Worm (Caenorhabditis elegans): ENCODE measurements around the gene unc-115.

The unc-115 gene

DNA sequence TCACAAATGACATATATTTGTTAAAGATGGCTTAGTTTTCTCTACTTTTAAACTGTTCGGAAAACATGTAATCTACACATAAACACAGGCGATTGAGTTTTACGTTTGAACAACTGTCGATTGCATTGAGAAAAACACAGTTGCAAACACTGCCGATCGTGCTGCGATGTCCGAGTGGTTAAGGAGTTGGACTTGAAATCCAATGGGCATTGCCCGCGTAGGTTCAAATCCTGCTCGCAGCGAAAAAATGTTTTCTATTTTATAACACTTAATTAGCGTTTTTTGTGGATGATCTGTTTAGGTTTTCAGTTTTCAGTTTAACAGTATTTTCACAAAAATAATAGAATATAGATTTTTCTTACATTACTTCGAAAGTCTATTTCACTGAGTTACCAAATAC lies 22.4 kb upstream of the unc-115 start:
- TF ChIP-seq mab-5 (tag; optimal IDR thresholded peaks at IDR 0.05) (no peak), ceh-83 (GFP tag; optimal IDR thresholded peaks at IDR 0.05) (peak; percentile 22)

DNA sequence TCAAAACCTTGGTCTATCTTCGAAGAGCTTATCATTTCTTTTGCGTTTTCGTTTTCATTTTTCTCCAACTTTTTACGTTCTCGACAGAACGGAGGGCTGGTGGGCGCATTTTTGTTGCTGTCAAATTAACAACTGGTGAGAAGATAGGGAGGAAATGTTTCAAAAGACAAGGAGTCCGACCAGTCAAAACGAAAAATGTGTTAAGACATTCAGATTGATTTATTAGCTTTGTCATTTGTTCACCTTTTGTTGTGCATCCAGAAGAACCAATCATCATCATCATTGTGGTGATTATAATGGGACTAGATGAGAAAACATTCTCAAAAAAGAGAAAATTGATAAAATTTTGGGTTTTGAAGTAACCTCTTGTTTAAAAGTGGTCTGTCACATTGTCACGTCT lies 16.5 kb upstream of the unc-115 start:
- TF ChIP-seq unc-62 (GFP tag; optimal IDR thresholded peaks at IDR 0.05), result peak; percentile 70
- TF ChIP-seq lsy-2 (tag; optimal IDR thresholded peaks at IDR 0.05), result no peak
- TF ChIP-seq ceh-43 (GFP tag; optimal IDR thresholded peaks at IDR 0.05), result no peak
- TF ChIP-seq mab-5 (tag; optimal IDR thresholded peaks at IDR 0.05), result no peak
- TF ChIP-seq hlh-1 (tag; optimal IDR thresholded peaks at IDR 0.05), result peak; percentile 23
- no peak for TF ChIP-seq tbx-8 (GFP tag; optimal IDR thresholded peaks at IDR 0.05)
- TF ChIP-seq ces-1 (GFP tag; optimal IDR thresholded peaks at IDR 0.05), result no peak
- no peak for TF ChIP-seq ceh-83 (GFP tag; optimal IDR thresholded peaks at IDR 0.05)
- TF ChIP-seq sptf-1 (tag; optimal IDR thresholded peaks at IDR 0.05), result no peak
- no peak for TF ChIP-seq lin-32 (GFP tag; optimal IDR thresholded peaks at IDR 0.05)
- no peak for TF ChIP-seq snpc-4 (tag; optimal IDR thresholded peaks at IDR 0.05)

DNA sequence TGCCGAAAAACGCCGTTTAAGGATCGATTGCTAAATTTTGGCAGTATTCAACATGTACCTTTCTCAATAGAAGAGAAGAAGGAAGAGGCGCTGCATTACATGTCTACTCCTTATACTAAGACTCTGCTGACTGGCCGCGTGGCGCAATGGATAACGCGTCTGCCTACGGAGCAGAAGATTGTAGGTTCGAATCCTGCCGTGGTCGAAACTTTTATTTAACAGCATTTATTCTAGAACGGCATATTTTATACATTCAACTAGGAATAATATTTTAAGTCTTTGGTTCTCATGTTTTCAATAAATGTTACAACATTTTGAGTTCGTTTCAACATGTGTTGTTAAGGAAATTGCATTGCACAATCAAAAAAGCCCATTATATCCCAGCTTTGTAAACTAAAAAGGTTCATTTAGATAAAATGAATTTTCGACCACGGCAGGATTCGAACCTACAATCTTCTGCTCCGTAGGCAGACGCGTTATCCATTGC lies 14.1 kb upstream of the unc-115 start:
- TF ChIP-seq lin-32 (GFP tag; optimal IDR thresholded peaks at IDR 0.05) (peak; percentile 60), unc-120 (tag; optimal IDR thresholded peaks at IDR 0.05; ENCODE audit: poor library complexity, severe bottlenecking) (peak; percentile 64), bed-3 (GFP tag; optimal IDR thresholded peaks at IDR 0.05) (peak; percentile 65), M03D4.4 (tag; optimal IDR thresholded peaks at IDR 0.05) (peak; percentile 84), mls-2 (tag; optimal IDR thresholded peaks at IDR 0.05) (peak; percentile 81), flh-1 (GFP tag; optimal IDR thresholded peaks at IDR 0.05) (peak; percentile 21), pha-4 (tag; optimal IDR thresholded peaks at IDR 0.05) (peak; percentile 53), tbx-8 (GFP tag; optimal IDR thresholded peaks at IDR 0.05) (peak; percentile 49), ceh-43 (GFP tag; optimal IDR thresholded peaks at IDR 0.05) (peak; percentile 29), cnd-1 (tag; optimal IDR thresholded peaks at IDR 0.05) (peak; percentile 81), ces-1 (GFP tag; optimal IDR thresholded peaks at IDR 0.05) (peak; percentile 23), sem-2 (GFP tag; optimal IDR thresholded peaks at IDR 0.05) (peak; percentile 70), ceh-83 (GFP tag; optimal IDR thresholded peaks at IDR 0.05) (peak; percentile 88), drap-1 (GFP tag; optimal IDR thresholded peaks at IDR 0.05) (peak; percentile 86), sptf-1 (tag; optimal IDR thresholded peaks at IDR 0.05) (peak; percentile 82), mep-1 (tag; optimal IDR thresholded peaks at IDR 0.05) (peak; percentile 28), ham-2 (GFP tag; optimal IDR thresholded peaks at IDR 0.05) (peak; percentile 59), unc-62 (GFP tag; optimal IDR thresholded peaks at IDR 0.05) (peak; percentile 38), elt-1 (tag; optimal IDR thresholded peaks at IDR 0.05; ENCODE audit: borderline replicate concordance, insufficient read depth) (peak; percentile 22)

DNA sequence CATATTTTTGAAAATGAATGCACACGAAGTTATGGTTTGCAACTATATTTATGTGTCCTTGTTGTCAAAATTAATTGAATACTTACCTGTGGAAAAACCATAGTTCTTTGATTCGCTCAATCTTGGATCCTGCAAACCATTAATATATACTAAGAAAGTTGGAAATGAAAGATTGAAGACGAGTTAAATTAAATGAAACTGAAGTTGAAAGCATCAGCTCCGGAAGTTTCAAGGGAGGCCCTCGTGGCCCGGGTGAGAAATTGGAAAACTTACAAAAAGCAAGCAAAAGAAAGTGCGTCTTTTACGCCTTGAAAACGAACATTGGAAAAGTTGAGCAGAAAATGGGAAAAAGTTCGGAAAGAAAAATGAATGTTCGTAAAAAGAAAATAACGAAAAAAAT lies 13.6 kb upstream of the unc-115 start, which contains the start of gene unc-58:
TSS of gene unc-58 (minus strand) at position 101 of the 400 bp plus-strand sequence.
- no peak for TF ChIP-seq M03D4.4 (tag; optimal IDR thresholded peaks at IDR 0.05)
- TF ChIP-seq mep-1 (tag; optimal IDR thresholded peaks at IDR 0.05), result no peak
- no peak for TF ChIP-seq blmp-1 (tag; optimal IDR thresholded peaks at IDR 0.05)
- TF ChIP-seq nhr-12 (tag; optimal IDR thresholded peaks at IDR 0.05), result no peak
- no peak for TF ChIP-seq cnd-1 (tag; optimal IDR thresholded peaks at IDR 0.05)
- no peak for TF ChIP-seq nhr-76 (tag; optimal IDR thresholded peaks at IDR 0.05)
- no peak for TF ChIP-seq lin-32 (GFP tag; optimal IDR thresholded peaks at IDR 0.05)
- TF ChIP-seq tbx-8 (GFP tag; optimal IDR thresholded peaks at IDR 0.05), result no peak
- no peak for TF ChIP-seq mab-5 (tag; optimal IDR thresholded peaks at IDR 0.05)
- no peak for TF ChIP-seq ham-2 (GFP tag; optimal IDR thresholded peaks at IDR 0.05)
- no peak for TF ChIP-seq flh-1 (GFP tag; optimal IDR thresholded peaks at IDR 0.05)
- TF ChIP-seq mls-2 (tag; optimal IDR thresholded peaks at IDR 0.05), result no peak
- no peak for TF ChIP-seq pha-4 (tag; optimal IDR thresholded peaks at IDR 0.05)
- no peak for TF ChIP-seq unc-120 (tag; optimal IDR thresholded peaks at IDR 0.05; ENCODE audit: poor library complexity, severe bottlenecking)
- TF ChIP-seq ceh-39 (tag; optimal IDR thresholded peaks at IDR 0.05), result no peak
- no peak for TF ChIP-seq zip-8 (tag; optimal IDR thresholded peaks at IDR 0.05)
- no peak for TF ChIP-seq ces-1 (GFP tag; optimal IDR thresholded peaks at IDR 0.05)
- no peak for TF ChIP-seq ceh-43 (GFP tag; optimal IDR thresholded peaks at IDR 0.05)
- no peak for TF ChIP-seq bed-3 (GFP tag; optimal IDR thresholded peaks at IDR 0.05)

DNA sequence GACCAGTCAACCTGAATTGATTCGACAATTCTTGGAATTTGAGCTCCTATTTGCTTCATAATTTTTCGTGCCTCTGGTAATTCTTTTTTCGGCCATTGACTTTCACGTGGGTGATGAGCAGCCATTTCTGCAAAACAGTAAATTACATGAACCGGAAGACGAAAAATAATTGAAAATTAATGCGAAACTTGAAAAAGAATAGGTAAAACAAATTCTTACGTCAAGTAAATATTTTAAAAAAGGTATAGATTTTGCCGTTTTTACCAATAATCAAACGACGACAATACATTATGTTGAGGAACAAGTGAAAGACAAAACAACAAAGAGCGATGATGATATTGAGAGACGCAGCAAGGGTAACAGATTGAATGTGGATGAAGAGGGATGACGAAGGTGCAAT lies 8.2 kb upstream of the unc-115 start, which contains the start of gene moc-1:
TSS of gene moc-1 (minus strand) at position 127 of the 400 bp plus-strand sequence.
- no peak for TF ChIP-seq lsy-2 (tag; optimal IDR thresholded peaks at IDR 0.05)
- no peak for TF ChIP-seq nhr-28 (tag; optimal IDR thresholded peaks at IDR 0.05)
- TF ChIP-seq unc-39 (tag; optimal IDR thresholded peaks at IDR 0.05), result no peak
- TF ChIP-seq elt-3 (tag; optimal IDR thresholded peaks at IDR 0.05), result no peak
- TF ChIP-seq zip-8 (tag; optimal IDR thresholded peaks at IDR 0.05), result no peak
- TF ChIP-seq nhr-12 (tag; optimal IDR thresholded peaks at IDR 0.05), result no peak
- TF ChIP-seq sem-2 (GFP tag; optimal IDR thresholded peaks at IDR 0.05), result no peak
- no peak for TF ChIP-seq drap-1 (GFP tag; optimal IDR thresholded peaks at IDR 0.05)
- no peak for TF ChIP-seq lin-13 (tag; optimal IDR thresholded peaks at IDR 0.05)
- no peak for TF ChIP-seq cnd-1 (tag; optimal IDR thresholded peaks at IDR 0.05)
- TF ChIP-seq pha-4 (tag; optimal IDR thresholded peaks at IDR 0.05), result no peak
- TF ChIP-seq hlh-1 (tag; optimal IDR thresholded peaks at IDR 0.05), result no peak
- no peak for TF ChIP-seq nhr-2 (tag; optimal IDR thresholded peaks at IDR 0.05)
- no peak for TF ChIP-seq M03D4.4 (tag; optimal IDR thresholded peaks at IDR 0.05)
- no peak for TF ChIP-seq ceh-43 (GFP tag; optimal IDR thresholded peaks at IDR 0.05)
